Worm (Caenorhabditis elegans) whole organism, early embryonic: ENCODE measurements around the gene tbce-1.

Experiments
- B0310.2 ChIP-seq: sonication (generic microtip); optimal IDR thresholded peaks from 2 replicates; lab custom pipeline; 2016; ENCODE audit warnings: mild to moderate bottlenecking, missing genetic modification characterization, missing compliant biosample characterization
- F13C5.2 ChIP-seq: sonication (generic microtip); optimal IDR thresholded peaks from 2 replicates; lab custom pipeline; 2017; ENCODE audit warnings: mild to moderate bottlenecking, missing genetic modification characterization, inconsistent platforms, missing compliant biosample characterization
- aly-1 ChIP-seq: sonication (generic microtip); optimal IDR thresholded peaks from 2 replicates; lab custom pipeline; 2016; ENCODE audit warnings: missing genetic modification characterization, missing compliant biosample characterization
- ama-1 ChIP-seq: fragments of 150-350 bp; optimal IDR thresholded peaks from 2 replicates; lab custom pipeline; 2014
- ceh-13 ChIP-seq: fragments of 200-800 bp; sonication (Bioruptor generic); optimal IDR thresholded peaks from 2 replicates; lab custom pipeline; 2018; ENCODE audit warnings: mild to moderate bottlenecking, missing genetic modification characterization, missing compliant biosample characterization
- ceh-36 ChIP-seq: sonication (generic microtip); optimal IDR thresholded peaks from 2 replicates; lab custom pipeline; 2016; ENCODE audit warnings: missing genetic modification characterization, inconsistent platforms, missing compliant biosample characterization
- ets-7 ChIP-seq: sonication (generic microtip); optimal IDR thresholded peaks from 2 replicates; lab custom pipeline; 2016; ENCODE audit warnings: missing genotype, missing genetic modification characterization, missing compliant biosample characterization
- flt-1 ChIP-seq: fragments of 200-800 bp; sonication (Bioruptor generic); IDR thresholded peaks from 2 replicates; pipeline ENCODE4 v1.3.6; 2022; ENCODE audit warnings: missing genetic modification characterization, missing compliant biosample characterization
- hmbx-1 ChIP-seq: sonication (generic microtip); optimal IDR thresholded peaks from 2 replicates; lab custom pipeline; 2016; ENCODE audit warnings: mild to moderate bottlenecking, missing genetic modification characterization, missing compliant biosample characterization
- hmg-4 ChIP-seq: fragments of 200-800 bp; sonication (Bioruptor generic); optimal IDR thresholded peaks from 2 replicates; lab custom pipeline; 2018; ENCODE audit warnings: mild to moderate bottlenecking, missing genetic modification characterization, missing compliant biosample characterization
- hnd-1 ChIP-seq: sonication (generic microtip); optimal IDR thresholded peaks from 2 replicates; lab custom pipeline; 2016; ENCODE audit warnings: missing genetic modification characterization, missing compliant biosample characterization
- pes-1 ChIP-seq: fragments of 200-800 bp; sonication (Bioruptor generic); IDR thresholded peaks from 2 replicates; pipeline ENCODE4 v1.3.6; 2022; ENCODE audit warnings: missing genetic modification reagents, missing genetic modification characterization, missing compliant biosample characterization
- scrt-1 ChIP-seq: fragments of 200-800 bp; sonication (Bioruptor generic); IDR thresholded peaks from 2 replicates; pipeline ENCODE4 v1.3.6; 2022; ENCODE audit warnings: missing genetic modification characterization, missing compliant biosample characterization
- sea-1 ChIP-seq: fragments of 200-800 bp; sonication (Bioruptor generic); conservative IDR thresholded peaks from 2 replicates; pipeline ENCODE4 v1.3.6; 2022; ENCODE audit warnings: missing genetic modification characterization, missing compliant biosample characterization
- tbx-11 ChIP-seq: fragments of 200-800 bp; sonication (Bioruptor generic); IDR thresholded peaks from 2 replicates; pipeline ENCODE4 v1.3.6; 2022; ENCODE audit warnings: missing genetic modification characterization, missing compliant biosample characterization
- tbx-37 ChIP-seq: fragments of 200-800 bp; sonication (Bioruptor generic); conservative IDR thresholded peaks from 2 replicates; pipeline ENCODE4 v1.3.6; 2022; ENCODE audit warnings: missing genetic modification reagents, missing genetic modification characterization, missing compliant biosample characterization
- tra-4 ChIP-seq: sonication (generic microtip); optimal IDR thresholded peaks from 2 replicates; lab custom pipeline; 2017; ENCODE audit warnings: missing genetic modification characterization, missing compliant biosample characterization

tbce-1 gene

DNA sequence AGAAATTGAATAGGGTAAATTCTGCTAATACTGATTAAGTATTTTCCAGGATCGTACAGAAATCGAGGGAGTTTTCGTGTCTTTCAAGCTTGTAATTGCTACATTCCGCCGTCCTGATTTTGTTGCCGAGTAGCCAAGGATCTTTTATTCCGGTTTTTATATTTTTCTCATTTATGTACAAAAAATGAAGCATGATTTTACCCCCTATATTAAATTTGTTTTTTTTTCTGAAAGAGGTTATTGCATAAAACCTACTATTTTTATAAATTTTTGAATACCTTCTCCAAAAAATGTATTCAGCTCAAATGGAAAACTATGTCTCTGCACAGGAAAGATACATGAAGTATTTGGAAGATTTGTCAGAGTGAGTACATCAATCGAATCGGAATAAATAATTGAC is 5.1 kb downstream of the tbce-1 start, which contains the start of gene F35H10.6:
TSS of gene F35H10.6 (plus strand) at position 301 of the 400 bp plus-strand sequence.
- TF ChIP-seq ets-7 (tag; lab: Kevin White, UChicago) (no peak), hmbx-1 (tag; lab: Kevin White, UChicago) (no peak), scrt-1 (GFP tag; lab: Robert Waterston, UW) (no peak), sea-1 (GFP tag; lab: Robert Waterston, UW) (no peak), F13C5.2 (tag; lab: Kevin White, UChicago) (no peak), hmg-4 (GFP tag; lab: Kevin White, UChicago) (no peak), tra-4 (tag; lab: Kevin White, UChicago) (no peak), B0310.2 (no peak), tbx-11 (GFP tag; lab: Robert Waterston, UW) (no peak), tbx-37 (GFP tag; lab: Robert Waterston, UW) (no peak), aly-1 (tag; lab: Kevin White, UChicago) (no peak), pes-1 (GFP tag; lab: Robert Waterston, UW) (no peak), ceh-13 (GFP tag; lab: Kevin White, UChicago) (no peak)

DNA sequence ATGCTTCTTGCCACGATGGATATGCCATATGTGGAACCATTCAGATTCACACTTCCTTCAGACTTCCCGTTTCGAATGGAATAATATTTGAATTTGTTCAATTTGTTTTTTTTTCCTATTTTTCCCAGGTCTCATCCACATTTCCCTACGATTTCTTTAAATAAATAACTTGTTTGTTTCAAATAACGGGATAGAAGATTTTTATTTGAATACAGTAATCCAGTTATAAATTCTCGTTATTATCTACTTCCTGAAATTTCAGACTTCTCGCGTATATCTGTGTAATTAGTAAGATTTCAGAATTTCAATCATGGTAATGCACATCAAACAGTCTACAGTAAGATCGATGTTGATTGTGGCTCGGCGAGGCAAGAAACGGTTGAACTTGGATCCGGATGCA is 6.0 kb downstream of the tbce-1 start, which contains the start of gene F35H10.5:
TSS of gene F35H10.5 (plus strand) at position 301 of the 400 bp plus-strand sequence.
- TF ChIP-seq aly-1 (tag; lab: Kevin White, UChicago) (no peak), B0310.2 (no peak), pes-1 (GFP tag; lab: Robert Waterston, UW) (no peak), ceh-36 (no peak), tra-4 (tag; lab: Kevin White, UChicago) (no peak), hmbx-1 (tag; lab: Kevin White, UChicago) (no peak), sea-1 (GFP tag; lab: Robert Waterston, UW) (no peak), F13C5.2 (tag; lab: Kevin White, UChicago) (no peak), scrt-1 (GFP tag; lab: Robert Waterston, UW) (no peak), hnd-1 (tag; lab: Kevin White, UChicago) (no peak), ama-1 (lab: Kevin White, UChicago) (no peak), hmg-4 (GFP tag; lab: Kevin White, UChicago) (no peak), ceh-13 (GFP tag; lab: Kevin White, UChicago) (no peak), tbx-11 (GFP tag; lab: Robert Waterston, UW) (no peak)

DNA sequence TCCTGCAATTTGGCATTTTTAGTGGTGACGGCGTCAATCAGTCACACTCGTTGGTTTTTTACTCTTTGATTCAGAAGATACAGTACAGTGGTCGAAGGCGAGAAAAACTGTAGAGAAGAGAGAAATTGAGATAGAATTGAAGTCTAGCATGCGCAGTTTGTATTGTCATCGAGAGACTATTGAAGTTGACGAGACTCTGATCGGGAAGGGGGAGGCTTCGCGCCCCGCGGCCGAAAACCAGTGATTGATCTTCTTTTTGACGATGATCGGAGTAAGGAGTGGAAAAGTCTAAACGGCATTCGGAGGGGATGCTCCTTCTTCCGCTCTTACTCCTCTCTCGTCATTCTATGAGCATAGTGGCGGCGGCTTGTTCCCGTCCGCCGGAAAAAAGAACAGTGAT is 7.4 kb downstream of the tbce-1 start:
- TF ChIP-seq flt-1 (GFP tag; lab: Robert Waterston, UW) (no peak), sea-1 (GFP tag; lab: Robert Waterston, UW) (no peak), ceh-13 (GFP tag; lab: Kevin White, UChicago) (no peak), hmg-4 (GFP tag; lab: Kevin White, UChicago) (no peak), F13C5.2 (tag; lab: Kevin White, UChicago) (no peak), tbx-11 (GFP tag; lab: Robert Waterston, UW) (no peak), hmbx-1 (tag; lab: Kevin White, UChicago) (no peak), tbx-37 (GFP tag; lab: Robert Waterston, UW) (no peak), B0310.2 (no peak), aly-1 (tag; lab: Kevin White, UChicago) (no peak), tra-4 (tag; lab: Kevin White, UChicago) (no peak), ceh-36 (no peak), ama-1 (lab: Kevin White, UChicago) (no peak), ets-7 (tag; lab: Kevin White, UChicago) (no peak), hnd-1 (tag; lab: Kevin White, UChicago) (no peak)

DNA sequence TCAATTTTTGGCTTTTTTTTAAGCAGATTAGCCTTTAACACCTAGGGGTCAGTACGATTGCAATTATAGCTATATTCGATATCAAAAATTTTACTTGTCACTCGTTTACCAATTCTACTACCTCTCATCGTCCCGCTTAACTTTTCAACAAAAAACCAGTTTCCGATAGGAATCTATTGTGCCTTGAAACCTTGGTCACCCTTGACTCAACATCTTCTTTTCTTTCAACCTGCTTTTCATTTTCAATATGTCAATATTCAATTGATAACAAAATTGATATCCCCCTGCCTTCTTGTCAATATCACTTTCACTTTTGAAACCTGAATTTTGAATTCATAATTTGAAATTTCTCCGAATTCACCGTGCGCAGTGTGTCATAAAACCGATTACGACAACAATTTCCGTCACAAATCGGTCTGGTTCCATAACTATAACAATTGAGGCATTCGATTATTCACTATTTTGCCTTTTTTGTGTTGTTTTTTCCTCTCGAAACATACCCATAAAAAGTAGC is 8.2 kb downstream of the tbce-1 start:
- TF ChIP-seq aly-1 (tag; lab: Kevin White, UChicago) = no peak
- TF ChIP-seq ama-1 (lab: Kevin White, UChicago) = no peak
- no peak for TF ChIP-seq B0310.2
- no peak for TF ChIP-seq tbx-11 (GFP tag; lab: Robert Waterston, UW)
- no peak for TF ChIP-seq tbx-37 (GFP tag; lab: Robert Waterston, UW)
- TF ChIP-seq ceh-13 (GFP tag; lab: Kevin White, UChicago) = no peak
- no peak for TF ChIP-seq pes-1 (GFP tag; lab: Robert Waterston, UW)
- no peak for TF ChIP-seq ceh-36
- no peak for TF ChIP-seq scrt-1 (GFP tag; lab: Robert Waterston, UW)
- TF ChIP-seq sea-1 (GFP tag; lab: Robert Waterston, UW) = no peak

DNA sequence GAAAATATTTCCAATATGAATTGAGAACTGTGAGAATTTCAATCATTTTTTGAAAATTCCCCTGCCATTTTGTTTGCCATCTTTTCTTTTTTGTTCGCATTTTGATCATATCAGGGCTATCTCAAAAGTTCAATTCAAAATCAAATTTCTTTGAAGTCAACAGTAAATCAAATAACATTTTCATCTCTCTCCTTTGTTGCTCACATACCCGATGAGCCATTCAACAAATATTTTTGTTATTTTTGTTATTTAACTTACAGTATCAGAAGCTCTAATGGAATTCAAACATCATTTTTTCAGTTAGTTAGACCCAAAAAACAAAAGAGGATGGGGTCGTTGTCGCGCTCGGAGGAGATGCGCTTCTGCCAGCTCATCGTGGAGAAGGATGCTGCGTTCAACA is 9.2 kb downstream of the tbce-1 start, which contains the start of gene vha-5:
TSS of gene vha-5 (plus strand) at position 301 of the 400 bp plus-strand sequence.
- TF ChIP-seq hmbx-1 (tag; lab: Kevin White, UChicago) (no peak), ets-7 (tag; lab: Kevin White, UChicago) (no peak), flt-1 (GFP tag; lab: Robert Waterston, UW) (no peak), ama-1 (lab: Kevin White, UChicago) (no peak), hmg-4 (GFP tag; lab: Kevin White, UChicago) (no peak), hnd-1 (tag; lab: Kevin White, UChicago) (no peak), tra-4 (tag; lab: Kevin White, UChicago) (no peak), tbx-11 (GFP tag; lab: Robert Waterston, UW) (no peak), scrt-1 (GFP tag; lab: Robert Waterston, UW) (no peak), ceh-13 (GFP tag; lab: Kevin White, UChicago) (no peak), pes-1 (GFP tag; lab: Robert Waterston, UW) (no peak), ceh-36 (no peak)

DNA sequence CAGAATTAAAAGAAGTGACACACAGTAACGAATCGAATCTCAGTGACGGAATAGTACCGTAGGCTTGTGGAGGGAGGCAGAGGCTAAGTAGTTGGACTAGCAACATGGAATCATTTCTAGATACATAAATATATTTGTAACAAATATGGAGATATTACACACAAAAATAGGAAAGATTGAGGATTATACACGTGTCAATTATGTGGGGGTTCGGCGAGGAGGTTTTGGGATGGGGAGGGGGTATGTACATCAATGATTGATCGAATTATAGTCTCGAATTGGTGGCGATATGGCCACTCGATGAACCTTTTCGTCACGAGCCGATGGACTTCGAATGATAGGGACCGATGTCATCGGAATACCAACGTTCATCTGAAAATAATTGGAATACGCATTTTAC is 12.9 kb downstream of the tbce-1 start:
- TF ChIP-seq ets-7 (tag; lab: Kevin White, UChicago) = no peak
- no peak for TF ChIP-seq ama-1 (lab: Kevin White, UChicago)
- no peak for TF ChIP-seq flt-1 (GFP tag; lab: Robert Waterston, UW)
- no peak for TF ChIP-seq hmg-4 (GFP tag; lab: Kevin White, UChicago)
- TF ChIP-seq scrt-1 (GFP tag; lab: Robert Waterston, UW) = no peak
- no peak for TF ChIP-seq tra-4 (tag; lab: Kevin White, UChicago)
- TF ChIP-seq tbx-37 (GFP tag; lab: Robert Waterston, UW) = no peak
- no peak for TF ChIP-seq B0310.2
- TF ChIP-seq aly-1 (tag; lab: Kevin White, UChicago) = no peak
- TF ChIP-seq hnd-1 (tag; lab: Kevin White, UChicago) = no peak
